Worm (Caenorhabditis elegans): ENCODE data around the gene W02B12.16.

W02B12.16 gene

DNA sequence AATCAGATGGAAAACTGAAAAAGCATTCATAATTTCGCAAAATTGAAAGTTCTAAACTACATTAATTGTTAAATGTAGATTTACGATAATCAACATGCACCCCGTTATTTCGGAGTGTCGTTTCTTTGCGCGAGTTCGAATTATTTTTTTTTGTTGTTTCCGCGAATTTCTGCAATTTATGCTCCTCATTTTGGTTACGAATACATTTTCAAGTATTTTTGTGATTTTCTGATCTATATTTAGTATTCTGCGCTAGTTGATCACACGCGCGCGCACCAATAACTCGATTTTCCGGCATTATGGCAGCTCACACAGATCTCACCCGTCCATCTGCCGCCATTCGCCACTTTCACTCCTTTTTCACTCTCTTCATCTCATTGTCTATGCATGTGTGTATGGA, 36.0 kb downstream of the W02B12.16 start, which contains the start of gene VW02B12L.2 (continued):
- TF ChIP-seq nhr-90 (tag; optimal IDR thresholded peaks at IDR 0.05; ENCODE audit: poor library complexity) (peak; percentile 34), fkh-4 (tag; optimal IDR thresholded peaks at IDR 0.05; ENCODE audit: borderline replicate concordance) (no peak), irx-1 (tag; optimal IDR thresholded peaks at IDR 0.05) (no peak), aha-1 (tag; optimal IDR thresholded peaks at IDR 0.05) (no peak)

DNA sequence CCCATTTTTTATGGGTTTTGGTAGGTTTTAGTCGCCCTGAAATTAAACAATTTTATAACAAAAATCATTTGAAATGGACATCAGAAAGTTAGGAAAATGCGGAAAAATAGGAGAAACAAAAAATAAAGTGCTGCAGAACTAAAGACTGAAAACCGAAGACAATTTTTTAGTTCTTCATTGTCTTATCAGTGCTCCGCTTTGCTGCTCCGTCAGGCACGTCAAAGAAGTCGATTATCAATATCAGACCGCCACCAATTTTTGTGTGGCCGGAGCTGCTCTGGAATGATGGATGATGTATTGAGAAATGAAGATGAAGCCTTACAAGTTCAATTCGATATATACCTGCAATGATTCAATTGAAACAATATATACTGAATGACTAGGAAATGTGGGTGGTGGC, 37.9 kb downstream of the W02B12.16 start, which contains the start of gene vha-6:
Gene vha-6, minus strand, starts transcription at position 36 of the 400 bp plus-strand sequence.
- TF ChIP-seq ets-5 (GFP tag; IDR thresholded peaks at IDR 0.05) = no peak
- TF ChIP-seq lin-35 (GFP tag; optimal IDR thresholded peaks at IDR 0.05) = peak in 1 of 2 experiments; percentile 12

DNA sequence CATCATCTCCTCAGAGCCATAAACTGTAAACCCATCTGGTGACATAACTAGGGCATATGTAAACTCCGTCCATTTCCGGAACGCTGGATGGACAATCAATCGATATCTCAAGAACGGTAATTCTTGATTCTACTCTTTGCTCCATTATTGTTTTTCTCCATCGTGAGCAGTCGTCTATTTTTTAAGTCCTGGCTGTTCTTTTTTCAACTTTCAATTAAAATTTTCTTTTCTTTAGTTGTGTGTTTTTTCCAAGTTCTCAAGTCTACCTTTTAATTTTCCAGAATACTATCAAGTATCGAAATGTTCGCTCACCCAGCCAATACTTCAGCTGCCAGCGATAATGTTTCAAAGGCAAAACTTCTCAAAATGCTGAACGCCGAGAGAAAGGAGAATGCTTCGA, 42.4 kb downstream of the W02B12.16 start, which contains the start of gene C05D12.5:
Gene C05D12.5, plus strand, starts transcription at position 301 of the 400 bp plus-strand sequence.
- TF ChIP-seq F16B12.6 (tag; optimal IDR thresholded peaks at IDR 0.05) (no peak), elt-2 (tag; optimal IDR thresholded peaks at IDR 0.05) (no peak), pax-3 (tag; optimal IDR thresholded peaks at IDR 0.05) (no peak), hlh-17 (GFP tag; optimal IDR thresholded peaks at IDR 0.05; ENCODE audit: borderline replicate concordance) (no peak), pqm-1 (tag; optimal IDR thresholded peaks at IDR 0.05) (no peak), tlp-1 (tag; optimal IDR thresholded peaks at IDR 0.05) (no peak)

ce11 chrII:11431584-11431983, 44.7 kb downstream of the W02B12.16 start, which contains the start of gene C05D12.4:
TSS of gene C05D12.4 (plus strand) at chrII:11431884.
- TF ChIP-seq lir-3 (tag; optimal IDR thresholded peaks at IDR 0.05; ENCODE audit: poor library complexity) (no peak), unc-86 (tag; optimal IDR thresholded peaks at IDR 0.05) (no peak), zag-1 (tag; optimal IDR thresholded peaks at IDR 0.05) (no peak), C04F5.9 (tag; optimal IDR thresholded peaks at IDR 0.05) (no peak), zip-4 (GFP tag; optimal IDR thresholded peaks at IDR 0.05) (no peak), nhr-12 (tag; optimal IDR thresholded peaks at IDR 0.05) (no peak), ceh-90 (tag; optimal IDR thresholded peaks at IDR 0.05) (no peak), ceh-88 (GFP tag; IDR thresholded peaks at IDR 0.05) (no peak), lsy-2 (tag; optimal IDR thresholded peaks at IDR 0.05) (no peak), hlh-4 (tag; optimal IDR thresholded peaks at IDR 0.05) (no peak), dsc-1 (tag; optimal IDR thresholded peaks at IDR 0.05) (no peak)

ce11 chrII:11428599-11428998, 47.7 kb downstream of the W02B12.16 start:
- TF ChIP-seq hlh-17 (GFP tag; optimal IDR thresholded peaks at IDR 0.05; ENCODE audit: borderline replicate concordance) = no peak
- no peak for TF ChIP-seq xbp-1 (tag; optimal IDR thresholded peaks at IDR 0.05)
- no peak for TF ChIP-seq F16B12.6 (tag; optimal IDR thresholded peaks at IDR 0.05)
- TF ChIP-seq elt-2 (tag; optimal IDR thresholded peaks at IDR 0.05) = peak; percentile 10
- no peak for TF ChIP-seq lin-13 (GFP tag; optimal IDR thresholded peaks at IDR 0.05)

DNA sequence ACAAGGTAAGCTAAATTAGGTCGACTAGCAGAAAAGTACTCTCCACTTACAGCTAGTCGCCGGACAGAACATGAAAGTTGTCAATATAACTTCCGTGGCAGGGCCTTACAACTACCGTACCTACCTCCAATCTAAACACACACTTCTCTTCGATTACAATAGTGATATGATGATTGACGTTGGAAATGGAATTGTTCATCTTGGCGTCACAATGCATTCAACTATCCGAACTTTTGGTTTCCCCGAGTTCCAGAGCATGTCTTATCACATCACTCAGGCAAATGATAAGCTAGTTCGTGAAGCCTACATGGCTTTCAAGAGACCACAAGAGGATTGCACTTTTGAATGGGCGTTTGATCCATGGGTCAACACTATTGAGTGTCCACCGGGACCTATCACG, 49.0 kb downstream of the W02B12.16 start:
- TF ChIP-seq ceh-63 (GFP tag; optimal IDR thresholded peaks at IDR 0.05) (no peak), elt-2 (tag; optimal IDR thresholded peaks at IDR 0.05) (no peak), nhr-77 (tag; optimal IDR thresholded peaks at IDR 0.05) (no peak), snu-23 (GFP tag; optimal IDR thresholded peaks at IDR 0.05) (no peak), nhr-90 (tag; optimal IDR thresholded peaks at IDR 0.05; ENCODE audit: poor library complexity) (no peak)
